Worm (Caenorhabditis elegans): Measurements from ENCODE around the gene Y116A8C.30.

Y116A8C.30 gene

DNA sequence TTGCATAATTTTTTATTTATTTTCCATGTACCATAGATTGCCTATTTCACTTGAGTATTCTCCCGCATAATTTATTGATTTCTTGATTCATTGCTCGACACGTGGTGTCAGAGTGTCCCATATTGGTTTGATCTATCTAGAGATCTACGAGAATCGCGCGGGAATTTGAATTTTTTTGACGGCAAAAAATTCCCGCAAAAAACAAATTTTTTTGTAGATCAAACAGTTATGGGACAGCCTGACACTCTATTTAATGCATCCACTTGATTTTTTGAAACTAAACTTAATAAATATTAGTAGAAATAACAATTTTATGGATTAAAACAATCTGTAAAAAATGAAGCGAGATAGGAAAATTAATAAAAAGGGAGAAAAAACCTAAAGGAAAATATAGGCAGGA is 22.5 kb upstream of the Y116A8C.30 start (continued):
- TF ChIP-seq dox-1 (GFP tag; IDR thresholded peaks at IDR 0.05) (no peak), F57C9.4 (tag; optimal IDR thresholded peaks at IDR 0.05) (no peak), F37B4.10 (GFP tag; IDR thresholded peaks at IDR 0.05) (no peak), snpc-3.4 (tag; optimal IDR thresholded peaks at IDR 0.05) (no peak), nfyb-1 (GFP tag; IDR thresholded peaks at IDR 0.05) (no peak), unc-130 (GFP tag; optimal IDR thresholded peaks at IDR 0.05) (no peak), K11D2.4 (GFP tag; IDR thresholded peaks at IDR 0.05) (no peak), nhr-80 (tag; optimal IDR thresholded peaks at IDR 0.05) (no peak), madf-8 (GFP tag; conservative IDR thresholded peaks at IDR 0.05) (peak; percentile 61), madf-3 (GFP tag; IDR thresholded peaks at IDR 0.05) (0 out of 2 replicates have a peak, but pooled peaks have one; percentile 50), atf-7 (tag; optimal IDR thresholded peaks at IDR 0.05) (no peak)

DNA sequence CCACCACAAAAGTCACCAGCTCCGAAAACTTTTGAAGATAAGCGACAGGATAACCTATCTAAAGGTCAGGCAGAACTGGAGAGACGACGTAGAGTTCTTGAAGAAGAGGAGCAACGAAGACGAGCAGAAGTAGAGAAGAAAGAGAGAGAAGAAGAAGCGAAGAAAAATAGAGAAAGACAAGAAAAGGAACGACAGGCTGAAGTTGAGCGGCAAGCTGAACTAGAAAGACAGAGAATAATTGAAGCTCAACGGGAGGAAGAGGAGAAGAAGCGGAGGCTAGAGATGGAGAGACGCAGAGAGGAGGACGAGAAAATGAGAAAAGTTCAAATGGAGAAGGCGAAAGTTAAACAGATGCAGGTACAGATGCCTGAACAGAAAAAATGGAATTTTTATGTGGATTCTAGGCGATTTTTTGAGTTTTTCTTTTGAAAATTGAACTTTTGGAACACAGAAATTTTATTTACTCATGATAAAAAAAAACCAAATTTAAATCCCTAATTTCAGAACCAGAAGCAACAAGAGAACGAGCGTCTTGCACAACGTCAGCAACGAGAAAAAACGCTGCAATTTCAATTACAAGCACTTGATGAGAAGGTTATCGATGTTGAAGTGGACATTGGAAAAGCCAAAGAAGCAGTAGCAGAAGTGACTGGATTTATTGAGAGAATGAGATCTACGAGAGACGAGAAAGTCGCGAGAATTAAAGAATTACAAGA is 17.7 kb upstream of the Y116A8C.30 start:
- TF ChIP-seq aptf-2 (GFP tag; conservative IDR thresholded peaks at IDR 0.05) (no peak), him-1 (tag; optimal IDR thresholded peaks at IDR 0.05) (no peak), nhr-80 (tag; optimal IDR thresholded peaks at IDR 0.05) (no peak), mxl-1 (tag; optimal IDR thresholded peaks at IDR 0.05) (no peak), ztf-6 (GFP tag; IDR thresholded peaks at IDR 0.05) (no peak), rec-8 (tag; optimal IDR thresholded peaks at IDR 0.05) (no peak), ceh-91 (GFP tag; IDR thresholded peaks at IDR 0.05) (no peak), lir-1 (GFP tag; conservative IDR thresholded peaks at IDR 0.05) (no peak), ama-1 (optimal IDR thresholded peaks at IDR 0.05) (no peak), ama-1 (GFP tag; optimal IDR thresholded peaks at IDR 0.05) (no peak), F39B2.1 (GFP tag; IDR thresholded peaks at IDR 0.05) (no peak), atf-7 (tag; optimal IDR thresholded peaks at IDR 0.05) (no peak), B0019.2 (GFP tag; conservative IDR thresholded peaks at IDR 0.05) (no peak), F49E8.2 (tag; optimal IDR thresholded peaks at IDR 0.05; ENCODE audit: insufficient read depth) (no peak), attf-5 (GFP tag; optimal IDR thresholded peaks at IDR 0.05) (no peak), sea-2 (GFP tag; IDR thresholded peaks at IDR 0.05) (no peak), nfya-2 (GFP tag; IDR thresholded peaks at IDR 0.05) (no peak), ceh-40 (GFP tag; IDR thresholded peaks at IDR 0.05) (no peak), egl-44 (GFP tag; IDR thresholded peaks at IDR 0.05) (no peak), ztf-26 (tag; optimal IDR thresholded peaks at IDR 0.05) (no peak), nfya-1 (tag; optimal IDR thresholded peaks at IDR 0.05; ENCODE audit: borderline replicate concordance, insufficient read depth) (no peak)

ce11 chrIV:17118987-17119732 is 15.6 kb upstream of the Y116A8C.30 start, which contains the start of gene itsn-1:
itsn-1 (plus strand) TSS chrIV:17119682.
- TF ChIP-seq dox-1 (GFP tag; IDR thresholded peaks at IDR 0.05) (peak; percentile 46; the same call in 1 of the 2 replicates), C17E4.6 (GFP tag; IDR thresholded peaks at IDR 0.05) (peak; percentile 6; the same call in 1 of the 2 replicates), snpc-3.4 (tag; optimal IDR thresholded peaks at IDR 0.05) (no peak), hmg-1.2 (GFP tag; IDR thresholded peaks at IDR 0.05) (no peak), madf-3 (GFP tag; IDR thresholded peaks at IDR 0.05) (peak; percentile 94), mcd-1 (GFP tag; IDR thresholded peaks at IDR 0.05) (0 out of 2 replicates have a peak, but pooled peaks have one; percentile 31), ztf-28 (GFP tag; IDR thresholded peaks at IDR 0.05) (0 out of 2 replicates have a peak, but pooled peaks have one; percentile 5), zfh-2 (GFP tag; conservative IDR thresholded peaks at IDR 0.05) (peak; percentile 70; the same call in 1 of the 2 replicates), ztf-18 (tag; optimal IDR thresholded peaks at IDR 0.05) (no peak), attf-6 (GFP tag; IDR thresholded peaks at IDR 0.05) (peak; percentile 62; the same call in 1 of the 2 replicates), egrh-3 (GFP tag; IDR thresholded peaks at IDR 0.05) (peak; percentile 83; the same call in 1 of the 2 replicates), rec-8 (tag; optimal IDR thresholded peaks at IDR 0.05) (peak in 1 of 2 experiments; percentile 8), egl-44 (GFP tag; IDR thresholded peaks at IDR 0.05) (no peak), lin-35 (GFP tag; optimal IDR thresholded peaks at IDR 0.05) (no peak), mel-28 (tag; optimal IDR thresholded peaks at IDR 0.05; ENCODE audit: borderline replicate concordance) (no peak), snpc-4 (GFP tag; optimal IDR thresholded peaks at IDR 0.05) (no peak), snpc-4 (tag; optimal IDR thresholded peaks at IDR 0.05) (peak in 1 of 4 experiments; percentile 57), F49E8.2 (tag; optimal IDR thresholded peaks at IDR 0.05; ENCODE audit: insufficient read depth) (peak; percentile 7), F33H1.4 (GFP tag; IDR thresholded peaks at IDR 0.05) (0 out of 2 replicates have a peak, but pooled peaks have one; percentile 16)
